Worm (Caenorhabditis elegans) whole organism, midembryonic: Measurements from ENCODE around the gene B0252.5.

Experiments used
- tab-1 ChIP-seq: fragments of 200-800 bp; sonication (Bioruptor generic); IDR thresholded peaks from 2 replicates; pipeline ENCODE4 v1.3.6; 2022; ENCODE audit warnings: missing genetic modification characterization, missing compliant biosample characterization
- ztf-23 ChIP-seq: fragments of 200-800 bp; sonication (Bioruptor generic); IDR thresholded peaks from 2 replicates; pipeline ENCODE4 v1.3.6; 2022; ENCODE audit warnings: missing genetic modification reagents, missing genetic modification characterization, missing compliant biosample characterization
- ztf-29 ChIP-seq: fragments of 200-800 bp; sonication (Bioruptor generic); IDR thresholded peaks from 2 replicates; pipeline ENCODE4 v1.3.6; 2022; ENCODE audit warnings: missing genetic modification reagents, missing genetic modification characterization, missing compliant biosample characterization

- TF ChIP-seq ztf-29 (GFP tag; lab: Robert Waterston, UW) (no peak), tab-1 (GFP tag; lab: Robert Waterston, UW) (no peak), ztf-23 (GFP tag; lab: Robert Waterston, UW) (no peak)
Observed at ce11 chrII:6928416-6928815, 9.7 kb upstream of the B0252.5 start, which contains the start of gene flcn-1.
